In genomic region chrIV:15189450-15189849, ce11 we compare ENCODE assay signal across 6 worm cellular contexts.
A peak's percentile ranks its signal among the peaks of the same experiment; 100 is the strongest.
TF ChIP-seq lines count a peak whose summit lies in the region.
"Not testable (repeated sequence)": the region's sequence is repeated elsewhere in the genome, so short reads cannot be mapped to it uniquely, and the experiment has no call there.

No protein-coding gene starts in this region.

TF ChIP-seq in whole organism, L1 larva, 84 proteins besides CTCF, POLR2A, EP300 and RAD21:
- TF ChIP-seq unc-98 (GFP tag; IDR thresholded peaks at IDR 0.05; lab: Robert Waterston, UW), result peak; percentile 72

TF ChIP-seq in whole organism, L4 larva, 104 proteins besides CTCF, POLR2A, EP300 and RAD21:
- peak; percentile 60; the same call in 1 of the 2 replicates for TF ChIP-seq lim-7 (GFP tag; IDR thresholded peaks at IDR 0.05; lab: Robert Waterston, UW)
- peak; percentile 66 for TF ChIP-seq snpc-1.2 (GFP tag; IDR thresholded peaks at IDR 0.05; lab: Robert Waterston, UW)
- TF ChIP-seq mxl-2 (GFP tag; conservative IDR thresholded peaks at IDR 0.05; lab: Robert Waterston, UW), result 0 out of 2 replicates have a peak, but pooled peaks have one; percentile 61
- peak; percentile 77 for TF ChIP-seq php-3 (GFP tag; IDR thresholded peaks at IDR 0.05; lab: Robert Waterston, UW)
- peak; percentile 40; the same call in 1 of the 2 replicates for TF ChIP-seq Y105C5A.15 (GFP tag; IDR thresholded peaks at IDR 0.05; lab: Robert Waterston, UW)
- TF ChIP-seq lin-1 (GFP tag; IDR thresholded peaks at IDR 0.05; lab: Robert Waterston, UW), result peak; percentile 39; the same call in 1 of the 2 replicates
- TF ChIP-seq saeg-2 (GFP tag; IDR thresholded peaks at IDR 0.05; lab: Robert Waterston, UW), result 0 out of 2 replicates have a peak, but pooled peaks have one; percentile 21
- TF ChIP-seq Y48G9A.11 (GFP tag; IDR thresholded peaks at IDR 0.05; lab: Robert Waterston, UW), result peak; percentile 68
- 0 out of 2 replicates have a peak, but pooled peaks have one; percentile 18 for TF ChIP-seq F44E2.7 (GFP tag; IDR thresholded peaks at IDR 0.05; lab: Robert Waterston, UW)
- TF ChIP-seq D1046.2 (GFP tag; IDR thresholded peaks at IDR 0.05; lab: Robert Waterston, UW), result peak; percentile 60; the same call in 1 of the 2 replicates
- TF ChIP-seq vab-7 (GFP tag; IDR thresholded peaks at IDR 0.05; lab: Robert Waterston, UW), result 0 out of 2 replicates have a peak, but pooled peaks have one; percentile 22

TF ChIP-seq in whole organism, early embryonic, 17 proteins besides CTCF, POLR2A, EP300 and RAD21:
- TF ChIP-seq flt-1 (GFP tag; IDR thresholded peaks at IDR 0.05; lab: Robert Waterston, UW) (0 out of 2 replicates have a peak, but pooled peaks have one; percentile 35), sea-1 (GFP tag; conservative IDR thresholded peaks at IDR 0.05; lab: Robert Waterston, UW) (0 out of 2 replicates have a peak, but pooled peaks have one; percentile 64), scrt-1 (GFP tag; IDR thresholded peaks at IDR 0.05; lab: Robert Waterston, UW) (0 out of 2 replicates have a peak, but pooled peaks have one; percentile 15), tbx-37 (GFP tag; conservative IDR thresholded peaks at IDR 0.05; lab: Robert Waterston, UW) (peak; percentile 70), pes-1 (GFP tag; IDR thresholded peaks at IDR 0.05; lab: Robert Waterston, UW) (peak; percentile 81)

TF ChIP-seq in whole organism, late embryonic, 69 proteins besides CTCF, POLR2A, EP300 and RAD21:
- peak; percentile 62 for TF ChIP-seq unc-3 (GFP tag; conservative IDR thresholded peaks at IDR 0.05; lab: Robert Waterston, UW)
- not testable (repeated sequence) for TF ChIP-seq unc-3 (tag; optimal IDR thresholded peaks at IDR 0.05; lab: Kevin White, UChicago)

TF ChIP-seq in whole organism, midembryonic, 9 proteins besides CTCF, POLR2A, EP300 and RAD21:
- TF ChIP-seq flt-1 (GFP tag; IDR thresholded peaks at IDR 0.05; lab: Robert Waterston, UW) (peak; percentile 41), klf-2 (GFP tag; conservative IDR thresholded peaks at IDR 0.05; lab: Robert Waterston, UW) (peak; percentile 69), tab-1 (GFP tag; IDR thresholded peaks at IDR 0.05; lab: Robert Waterston, UW) (peak; percentile 75; the same call in 1 of the 2 replicates), ztf-23 (GFP tag; IDR thresholded peaks at IDR 0.05; lab: Robert Waterston, UW) (peak; percentile 80)

TF ChIP-seq in whole organism, young adult, 124 proteins besides CTCF, POLR2A, EP300 and RAD21:
- TF ChIP-seq F33H1.4 (GFP tag; IDR thresholded peaks at IDR 0.05; lab: Robert Waterston, UW) (peak; percentile 25), hsf-1 (GFP tag; IDR thresholded peaks at IDR 0.05; lab: Robert Waterston, UW) (0 out of 2 replicates have a peak, but pooled peaks have one; percentile 52), pbrm-1 (GFP tag; IDR thresholded peaks at IDR 0.05; lab: Robert Waterston, UW) (peak; percentile 43; the same call in 1 of the 2 replicates), cebp-2 (GFP tag; IDR thresholded peaks at IDR 0.05; lab: Robert Waterston, UW) (peak; percentile 93), egrh-3 (GFP tag; IDR thresholded peaks at IDR 0.05; lab: Robert Waterston, UW) (peak; percentile 58), attf-6 (GFP tag; IDR thresholded peaks at IDR 0.05; lab: Robert Waterston, UW) (peak; percentile 29; the same call in 1 of the 2 replicates), D2030.7 (GFP tag; IDR thresholded peaks at IDR 0.05; lab: Robert Waterston, UW) (0 out of 2 replicates have a peak, but pooled peaks have one; percentile 29), ztf-6 (GFP tag; IDR thresholded peaks at IDR 0.05; lab: Robert Waterston, UW) (0 out of 2 replicates have a peak, but pooled peaks have one; percentile 39), F37B4.10 (GFP tag; IDR thresholded peaks at IDR 0.05; lab: Robert Waterston, UW) (peak; percentile 61; the same call in 1 of the 2 replicates), madf-8 (GFP tag; conservative IDR thresholded peaks at IDR 0.05; lab: Robert Waterston, UW) (peak; percentile 70)
